Worm (Caenorhabditis elegans): Measurements from ENCODE around the gene cth-1.

The cth-1 gene

DNA sequence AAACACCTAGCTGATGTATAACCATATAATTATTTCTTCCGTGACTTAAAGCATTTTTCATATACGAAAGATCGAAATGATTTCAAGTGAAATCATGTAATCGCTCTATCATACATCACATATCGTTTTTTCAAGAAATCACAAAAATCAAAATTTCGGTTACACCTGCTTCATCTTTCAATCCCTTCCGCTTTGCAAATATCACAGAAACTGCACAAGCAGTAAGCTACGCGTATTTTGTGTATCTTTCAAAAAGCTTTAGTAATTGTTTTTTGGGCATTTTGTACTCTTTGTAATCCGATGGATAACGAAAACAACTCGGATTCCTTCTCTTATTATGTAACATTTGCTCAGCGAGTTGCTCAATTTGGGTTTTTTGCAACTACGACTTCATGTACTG is 14.9 kb downstream of the cth-1 start, which contains the start of gene str-25:
Gene str-25 (plus strand): TSS at position 301 of the 400 bp plus-strand sequence.
- TF ChIP-seq ceh-24 (tag; optimal IDR thresholded peaks at IDR 0.05) (no peak), ceh-45 (GFP tag; IDR thresholded peaks at IDR 0.05) (no peak), mec-3 (tag; optimal IDR thresholded peaks at IDR 0.05; ENCODE audit: borderline replicate concordance) (no peak), unc-3 (GFP tag; conservative IDR thresholded peaks at IDR 0.05) (no peak), unc-3 (tag; optimal IDR thresholded peaks at IDR 0.05) (no peak), zip-5 (tag; optimal IDR thresholded peaks at IDR 0.05) (no peak), ceh-6 (GFP tag; optimal IDR thresholded peaks at IDR 0.05) (no peak), hlh-30 (tag; optimal IDR thresholded peaks at IDR 0.05; ENCODE audit: insufficient read depth) (no peak), ceh-18 (tag; optimal IDR thresholded peaks at IDR 0.05) (no peak), ceh-2 (tag; optimal IDR thresholded peaks at IDR 0.05) (no peak), eyg-1 (tag; optimal IDR thresholded peaks at IDR 0.05) (no peak), fkh-6 (tag; optimal IDR thresholded peaks at IDR 0.05) (no peak), ztf-16 (tag; optimal IDR thresholded peaks at IDR 0.05) (no peak), tbx-7 (tag; optimal IDR thresholded peaks at IDR 0.05) (no peak), hlh-15 (tag; optimal IDR thresholded peaks at IDR 0.05) (no peak), fax-1 (tag; optimal IDR thresholded peaks at IDR 0.05) (no peak)

DNA sequence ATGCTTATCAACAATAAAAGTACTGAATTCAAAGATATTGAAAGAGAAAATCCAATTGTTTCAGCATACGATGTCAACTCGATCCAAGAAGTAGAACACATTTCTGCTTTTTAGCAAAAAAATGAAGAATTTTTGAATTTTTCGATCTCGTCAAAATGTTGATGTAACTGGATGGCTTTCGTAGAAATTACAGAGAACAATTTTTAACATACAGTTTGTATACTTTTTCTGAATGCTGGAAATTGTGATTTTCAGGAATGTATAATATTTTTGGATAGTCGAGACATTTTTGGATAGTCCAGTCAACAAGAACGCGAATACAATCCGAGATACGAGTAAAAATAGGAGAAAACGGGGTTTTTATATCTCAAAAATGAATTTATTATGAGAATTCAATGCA is 18.1 kb downstream of the cth-1 start, which contains the start of gene str-103:
Gene str-103 (minus strand): TSS at position 101 of the 400 bp plus-strand sequence.
- TF ChIP-seq ceh-30 (tag; optimal IDR thresholded peaks at IDR 0.05) (no peak), ceh-31 (tag; optimal IDR thresholded peaks at IDR 0.05) (no peak), hlh-8 (tag; optimal IDR thresholded peaks at IDR 0.05) (no peak), lin-11 (tag; optimal IDR thresholded peaks at IDR 0.05) (no peak), sox-2 (GFP tag; IDR thresholded peaks at IDR 0.05) (no peak), sox-4 (tag; optimal IDR thresholded peaks at IDR 0.05) (no peak), C38D4.7 (GFP tag; optimal IDR thresholded peaks at IDR 0.05) (no peak), dve-1 (tag; optimal IDR thresholded peaks at IDR 0.05) (no peak), ceh-6 (GFP tag; optimal IDR thresholded peaks at IDR 0.05) (no peak), fax-1 (tag; optimal IDR thresholded peaks at IDR 0.05) (no peak)

DNA sequence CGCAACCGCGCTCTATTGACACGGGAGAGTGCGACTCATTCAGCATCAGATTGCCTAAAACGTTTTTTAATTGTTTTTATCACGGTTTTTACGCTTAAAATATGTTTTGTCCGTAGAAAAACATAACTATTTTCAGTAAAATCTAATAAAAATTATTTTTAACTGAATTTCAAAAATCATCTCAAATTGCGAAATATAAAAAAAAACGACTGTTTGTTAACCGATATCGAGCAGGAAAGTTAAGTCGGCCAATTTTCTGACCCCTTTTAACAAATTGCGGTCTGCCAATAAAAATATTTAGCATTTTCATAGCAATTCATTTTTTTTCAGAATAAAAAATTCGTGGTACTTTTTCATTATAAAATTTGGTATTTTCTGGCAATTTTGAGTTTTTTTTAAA is 20.0 kb downstream of the cth-1 start:
- no peak for TF ChIP-seq fkh-10 (GFP tag; optimal IDR thresholded peaks at IDR 0.05)

DNA sequence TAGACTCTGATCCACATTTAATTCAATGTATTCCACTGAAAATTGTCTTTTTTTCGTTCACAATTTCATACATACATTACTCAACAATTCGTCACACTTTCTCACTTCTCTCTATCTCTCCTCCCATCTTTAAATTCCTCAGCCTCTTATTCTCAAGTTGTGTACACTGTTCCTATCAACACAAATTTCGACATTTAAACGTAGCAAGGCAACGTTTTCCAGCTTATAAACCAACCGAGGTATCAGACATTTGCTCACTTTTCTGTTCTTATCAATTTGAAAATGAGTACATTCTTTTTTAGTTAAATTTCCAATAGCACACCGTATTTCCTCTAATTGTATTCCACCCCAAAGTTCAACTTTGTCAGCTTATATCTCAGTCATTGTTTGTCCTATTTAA is 20.4 kb downstream of the cth-1 start, which contains the start of gene skr-3:
Gene skr-3 (plus strand): TSS at position 163 of the 400 bp plus-strand sequence.
- TF ChIP-seq C08G9.2 (tag; optimal IDR thresholded peaks at IDR 0.05) (no peak), fkh-10 (GFP tag; optimal IDR thresholded peaks at IDR 0.05) (no peak), elt-4 (tag; optimal IDR thresholded peaks at IDR 0.05) (no peak), pha-4 (tag; optimal IDR thresholded peaks at IDR 0.05) (no peak), madf-2 (tag; optimal IDR thresholded peaks at IDR 0.05) (no peak), hlh-6 (tag; optimal IDR thresholded peaks at IDR 0.05) (no peak), dve-1 (tag; optimal IDR thresholded peaks at IDR 0.05) (no peak), unc-3 (GFP tag; conservative IDR thresholded peaks at IDR 0.05) (no peak), unc-3 (tag; optimal IDR thresholded peaks at IDR 0.05) (no peak), ceh-9 (tag; optimal IDR thresholded peaks at IDR 0.05) (no peak), ceh-22 (tag; optimal IDR thresholded peaks at IDR 0.05) (no peak), lin-11 (tag; optimal IDR thresholded peaks at IDR 0.05) (no peak), ceh-18 (tag; optimal IDR thresholded peaks at IDR 0.05) (no peak)

DNA sequence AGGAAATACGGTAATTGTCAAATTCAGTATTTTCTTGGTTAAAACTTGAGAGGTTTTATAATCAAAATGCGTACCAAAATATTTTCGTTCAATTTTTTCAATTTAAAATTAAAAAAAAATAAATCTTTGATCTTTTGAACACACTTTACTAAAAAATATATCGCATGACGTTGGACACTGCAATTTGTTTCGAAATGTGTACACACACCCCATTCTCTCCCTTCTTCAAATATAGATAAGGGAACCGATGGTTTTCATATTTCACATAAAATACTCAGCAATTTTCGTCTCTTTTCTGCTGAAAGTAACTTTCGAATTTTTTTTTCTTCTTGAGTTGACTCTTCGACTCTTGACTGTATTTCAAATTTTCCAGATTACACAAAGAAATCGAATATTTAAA is 21.0 kb downstream of the cth-1 start:
- TF ChIP-seq dve-1 (tag; optimal IDR thresholded peaks at IDR 0.05): no peak
- no peak for TF ChIP-seq ref-2 (tag; optimal IDR thresholded peaks at IDR 0.05)
- no peak for TF ChIP-seq fax-1 (tag; optimal IDR thresholded peaks at IDR 0.05)
- TF ChIP-seq fkh-6 (tag; optimal IDR thresholded peaks at IDR 0.05): no peak
- no peak for TF ChIP-seq gmeb-2 (tag; optimal IDR thresholded peaks at IDR 0.05)
- TF ChIP-seq tbx-7 (tag; optimal IDR thresholded peaks at IDR 0.05): no peak
- TF ChIP-seq ceh-19 (GFP tag; optimal IDR thresholded peaks at IDR 0.05): no peak
- TF ChIP-seq nhr-11 (tag; optimal IDR thresholded peaks at IDR 0.05): no peak
- TF ChIP-seq C38D4.7 (GFP tag; optimal IDR thresholded peaks at IDR 0.05): no peak
- TF ChIP-seq elt-2 (tag; optimal IDR thresholded peaks at IDR 0.05): no peak
- TF ChIP-seq ceh-2 (tag; optimal IDR thresholded peaks at IDR 0.05): no peak
- no peak for TF ChIP-seq tbx-2 (tag; optimal IDR thresholded peaks at IDR 0.05)
- no peak for TF ChIP-seq pqm-1 (tag; optimal IDR thresholded peaks at IDR 0.05)
- TF ChIP-seq ttx-3 (tag; optimal IDR thresholded peaks at IDR 0.05): no peak
- TF ChIP-seq ahr-1 (tag; optimal IDR thresholded peaks at IDR 0.05): no peak
- TF ChIP-seq npax-4 (tag; optimal IDR thresholded peaks at IDR 0.05): no peak
- no peak for TF ChIP-seq nfya-1 (tag; optimal IDR thresholded peaks at IDR 0.05)
